Worm (Caenorhabditis elegans) whole organism, L3 larva: ENCODE measurements around the gene ocr-1.

ENCODE experiments used
- R02D3.7 ChIP-seq: fragments of 150-350 bp; optimal IDR thresholded peaks from 2 replicates; lab custom pipeline; 2014; ENCODE audit warnings: missing biosample characterization, missing genetic modification characterization
- ZK546.5 ChIP-seq: sonication (generic microtip); optimal IDR thresholded peaks from 2 replicates; lab custom pipeline; 2017; ENCODE audit warnings: missing biosample characterization, missing genetic modification characterization
- aly-2 ChIP-seq: fragments of 150-350 bp; optimal IDR thresholded peaks from 2 replicates; lab custom pipeline; 2014; ENCODE audit warnings: missing biosample characterization, missing genetic modification characterization
- ama-1 ChIP-seq: fragments of 150-350 bp; optimal IDR thresholded peaks from 2 replicates; lab custom pipeline; 2018
- ceh-16 ChIP-seq: sonication (generic microtip); optimal IDR thresholded peaks from 2 replicates; lab custom pipeline; 2017; ENCODE audit warnings: missing biosample characterization, missing genetic modification characterization
- ceh-28 ChIP-seq: fragments of 150-350 bp; optimal IDR thresholded peaks from 2 replicates; lab custom pipeline; 2014; ENCODE audit warnings: missing biosample characterization, missing genetic modification reagents, missing genetic modification characterization
- ceh-82 ChIP-seq: fragments of 150-350 bp; optimal IDR thresholded peaks from 2 replicates; lab custom pipeline; 2014; ENCODE audit warnings: missing biosample characterization, missing genetic modification characterization
- ceh-9 ChIP-seq: sonication (generic microtip); optimal IDR thresholded peaks from 2 replicates; lab custom pipeline; 2018; ENCODE audit warnings: missing biosample characterization, missing genetic modification characterization
- daf-12 ChIP-seq: fragments of 150-350 bp; optimal IDR thresholded peaks from 2 replicates; lab custom pipeline; 2014; ENCODE audit warnings: missing biosample characterization, missing genetic modification reagents, missing genetic modification characterization
- egl-5 ChIP-seq: fragments of 150-350 bp; optimal IDR thresholded peaks from 2 replicates; lab custom pipeline; 2017; ENCODE audit warnings: missing biosample characterization, missing genetic modification reagents, missing genetic modification characterization, inconsistent platforms
- elt-1 ChIP-seq: fragments of 150-350 bp; optimal IDR thresholded peaks from 2 replicates; lab custom pipeline; 2014; ENCODE audit warnings: missing biosample characterization, missing genetic modification characterization
- elt-2 ChIP-seq: sonication (generic microtip); optimal IDR thresholded peaks from 2 replicates; lab custom pipeline; 2016; ENCODE audit warnings: missing genetic modification reagents, mild to moderate bottlenecking, missing genetic modification characterization, missing compliant biosample characterization
- elt-3 ChIP-seq, 3 experiments: fragments of 150-350 bp in 1 of 3; sonication (generic microtip) in 2 of 3; optimal IDR thresholded peaks; 2 replicates in 2 of 3; 4 replicates in 1 of 3; lab custom pipeline; 2014 to 2017; ENCODE audit warnings: missing biosample characterization in 3 of 3, missing genetic modification characterization in 3 of 3
- eor-1 ChIP-seq, 2 experiments: fragments of 150-350 bp; optimal IDR thresholded peaks; 2 replicates each; lab custom pipeline; 2014 to 2018; ENCODE audit warnings: missing biosample characterization in 2 of 2, missing genetic modification characterization in 2 of 2
- fkh-10 ChIP-seq: sonication (generic microtip); optimal IDR thresholded peaks from 2 replicates; lab custom pipeline; 2017; ENCODE audit warnings: missing biosample characterization, missing genetic modification reagents, missing genetic modification characterization
- fkh-2 ChIP-seq: fragments of 150-350 bp; optimal IDR thresholded peaks from 2 replicates; lab custom pipeline; 2014; ENCODE audit warnings: missing biosample characterization, missing genetic modification reagents, missing genetic modification characterization
- fos-1 ChIP-seq: fragments of 150-350 bp; optimal IDR thresholded peaks from 2 replicates; lab custom pipeline; 2014; ENCODE audit warnings: missing biosample characterization, missing genetic modification characterization
- hmg-11 ChIP-seq: sonication (generic microtip); optimal IDR thresholded peaks from 2 replicates; lab custom pipeline; 2016; ENCODE audit warnings: missing genetic modification characterization, missing compliant biosample characterization
- lin-15B ChIP-seq: fragments of 150-350 bp; optimal IDR thresholded peaks from 2 replicates; lab custom pipeline; 2014; ENCODE audit warnings: missing biosample characterization, missing genetic modification characterization
- lin-39 ChIP-seq: fragments of 150-350 bp; optimal IDR thresholded peaks from 2 replicates; lab custom pipeline; 2018; ENCODE audit warnings: missing biosample characterization, missing genetic modification reagents, missing genetic modification characterization
- lsy-12 ChIP-seq: sonication (generic microtip); optimal IDR thresholded peaks from 2 replicates; lab custom pipeline; 2016; ENCODE audit warnings: mild to moderate bottlenecking, missing genetic modification characterization, missing compliant biosample characterization
- mdl-1 ChIP-seq: fragments of 150-350 bp; optimal IDR thresholded peaks from 2 replicates; lab custom pipeline; 2014; ENCODE audit warnings: missing biosample characterization, missing genetic modification characterization
- mml-1 ChIP-seq: fragments of 150-350 bp; sonication (generic microtip); optimal IDR thresholded peaks from 3 replicates; lab custom pipeline; 2014; ENCODE audit warnings: missing biosample characterization, missing genetic modification characterization
- nfya-1 ChIP-seq: sonication (generic microtip); optimal IDR thresholded peaks from 2 replicates; lab custom pipeline; 2017; ENCODE audit warnings: missing genetic modification characterization, mild to moderate bottlenecking, missing compliant biosample characterization, antibody characterized with exemption, moderate library complexity; ENCODE audit not compliant: insufficient read depth
- nhr-11 ChIP-seq: fragments of 150-350 bp; optimal IDR thresholded peaks from 2 replicates; lab custom pipeline; 2014; ENCODE audit warnings: missing biosample characterization, missing genetic modification characterization
- nhr-12 ChIP-seq: fragments of 150-350 bp; optimal IDR thresholded peaks from 2 replicates; lab custom pipeline; 2014; ENCODE audit warnings: missing biosample characterization, missing genetic modification characterization
- nhr-237 ChIP-seq: fragments of 150-350 bp; optimal IDR thresholded peaks from 2 replicates; lab custom pipeline; 2014; ENCODE audit warnings: missing biosample characterization, missing genetic modification characterization
- nhr-25 ChIP-seq: sonication (generic microtip); optimal IDR thresholded peaks from 2 replicates; lab custom pipeline; 2017; ENCODE audit warnings: missing biosample characterization, missing genetic modification characterization
- nhr-28 ChIP-seq: fragments of 150-350 bp; optimal IDR thresholded peaks from 2 replicates; lab custom pipeline; 2014; ENCODE audit warnings: missing biosample characterization, missing genetic modification characterization
- nhr-67 ChIP-seq: fragments of 150-350 bp; optimal IDR thresholded peaks from 2 replicates; lab custom pipeline; 2014; ENCODE audit warnings: missing biosample characterization, missing genetic modification characterization
- nhr-77 ChIP-seq: fragments of 150-350 bp; optimal IDR thresholded peaks from 2 replicates; lab custom pipeline; 2014; ENCODE audit warnings: missing biosample characterization, missing genetic modification characterization
- pha-4 ChIP-seq: fragments of 150-350 bp; optimal IDR thresholded peaks from 2 replicates; lab custom pipeline; 2014; ENCODE audit warnings: missing biosample characterization, missing genetic modification reagents, missing genetic modification characterization
- pqm-1 ChIP-seq: fragments of 150-350 bp; optimal IDR thresholded peaks from 2 replicates; lab custom pipeline; 2017; ENCODE audit warnings: missing biosample characterization, missing genetic modification characterization, inconsistent platforms
- sea-2 ChIP-seq: fragments of 150-350 bp; sonication (generic microtip); optimal IDR thresholded peaks from 4 replicates; lab custom pipeline; 2014; ENCODE audit warnings: missing biosample characterization, missing genetic modification reagents, missing genetic modification characterization
- skn-1 ChIP-seq: fragments of 150-350 bp; optimal IDR thresholded peaks from 2 replicates; lab custom pipeline; 2014; ENCODE audit warnings: missing biosample characterization, missing genetic modification characterization
- tbx-2 ChIP-seq: sonication (generic microtip); optimal IDR thresholded peaks from 2 replicates; lab custom pipeline; 2016; ENCODE audit warnings: mild to moderate bottlenecking, missing genetic modification characterization, missing compliant biosample characterization
- unc-39 ChIP-seq: sonication (generic microtip); optimal IDR thresholded peaks from 4 replicates; lab custom pipeline; 2017; ENCODE audit warnings: missing biosample characterization, missing genetic modification characterization
- unc-62 ChIP-seq: fragments of 150-350 bp; sonication (generic microtip); optimal IDR thresholded peaks from 4 replicates; lab custom pipeline; 2014; ENCODE audit warnings: missing biosample characterization, missing genetic modification reagents, missing genetic modification characterization
- zag-1 ChIP-seq: fragments of 150-350 bp; optimal IDR thresholded peaks from 2 replicates; lab custom pipeline; 2014; ENCODE audit warnings: missing biosample characterization, missing genetic modification characterization
- ztf-11 ChIP-seq: fragments of 150-350 bp; optimal IDR thresholded peaks from 2 replicates; lab custom pipeline; 2014; ENCODE audit warnings: missing biosample characterization, missing genetic modification characterization
- ztf-4 ChIP-seq: fragments of 150-350 bp; optimal IDR thresholded peaks from 2 replicates; lab custom pipeline; 2014; ENCODE audit warnings: missing biosample characterization, missing genetic modification characterization

ocr-1 gene

DNA sequence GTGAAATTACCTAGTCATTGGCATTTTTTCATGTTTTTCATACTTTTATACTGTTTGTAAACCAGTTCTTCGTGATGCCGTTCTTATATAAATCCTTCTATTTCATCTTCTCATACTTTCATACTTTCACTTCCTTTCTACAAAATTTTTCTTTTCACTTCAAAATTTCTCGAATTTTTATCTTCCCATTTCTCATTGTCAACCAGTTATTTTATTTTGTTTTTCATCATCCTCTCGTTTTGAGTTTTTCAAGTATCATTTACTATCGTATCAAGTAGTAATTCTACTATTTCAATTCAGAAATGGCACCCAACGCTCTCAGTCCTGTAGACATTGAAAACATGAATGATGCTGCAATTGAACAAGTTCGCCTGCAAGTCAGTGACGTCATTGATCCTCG lies 5.5 kb upstream of the ocr-1 start, which contains the start of gene F28H7.8:
F28H7.8 (plus strand) TSS at position 301 of the 400 bp plus-strand sequence.
- TF ChIP-seq lin-15B (tag; lab: Kevin White, UChicago) (no peak), skn-1 (tag; lab: Kevin White, UChicago) (no peak), ztf-4 (tag; lab: Kevin White, UChicago) (no peak), fos-1 (no peak), nhr-28 (tag; lab: Kevin White, UChicago) (no peak), ceh-16 (tag; lab: Kevin White, UChicago) (no peak), nfya-1 (tag; lab: Kevin White, UChicago) (no peak), daf-12 (tag; lab: Kevin White, UChicago) (no peak), nhr-12 (tag; lab: Kevin White, UChicago) (no peak), ama-1 (lab: Kevin White, UChicago) (no peak), eor-1 (tag; optimal IDR thresholded peaks at IDR 0.05; lab: Kevin White, UChicago) (no peak), ceh-82 (tag; lab: Kevin White, UChicago) (no peak), unc-39 (tag; lab: Kevin White, UChicago) (no peak), fkh-10 (GFP tag; lab: Kevin White, UChicago) (no peak), ztf-11 (tag; lab: Kevin White, UChicago) (no peak), nhr-67 (no peak), ceh-28 (tag; lab: Kevin White, UChicago) (no peak), tbx-2 (tag; lab: Kevin White, UChicago) (no peak), aly-2 (no peak)
- TF ChIP-seq, all 47 proteins: peak for 0

DNA sequence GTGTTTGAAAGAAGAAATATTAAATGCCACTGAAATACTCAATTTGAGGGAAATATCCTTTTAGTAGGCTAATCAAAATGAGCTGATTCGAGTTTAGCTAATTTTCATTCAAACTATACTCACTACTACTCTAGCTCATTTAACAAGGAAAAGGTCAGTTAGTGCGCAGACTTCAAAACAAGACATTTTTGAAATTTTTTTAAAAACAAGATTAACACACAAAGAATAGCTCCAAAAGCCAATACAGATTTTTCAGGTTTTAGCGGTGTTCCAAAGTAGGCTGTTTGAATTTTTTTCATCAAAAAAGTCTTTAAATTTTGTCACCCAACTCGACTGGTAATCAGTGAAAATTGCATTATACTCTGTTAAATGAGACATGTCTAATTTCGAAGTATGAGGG lies 3.3 kb upstream of the ocr-1 start:
- TF ChIP-seq mml-1 (tag; lab: Kevin White, UChicago) (no peak), lin-39 (tag; lab: Kevin White, UChicago) (no peak), egl-5 (tag; lab: Kevin White, UChicago) (no peak), ceh-16 (tag; lab: Kevin White, UChicago) (no peak), tbx-2 (tag; lab: Kevin White, UChicago) (no peak), fos-1 (no peak), elt-2 (tag; lab: Kevin White, UChicago) (no peak), ZK546.5 (no peak), fkh-10 (GFP tag; lab: Kevin White, UChicago) (no peak), ama-1 (lab: Kevin White, UChicago) (no peak), fkh-2 (tag; lab: Kevin White, UChicago) (no peak), elt-1 (no peak), nhr-11 (tag; lab: Kevin White, UChicago) (no peak), lsy-12 (tag; lab: Kevin White, UChicago) (no peak), sea-2 (GFP tag; lab: Kevin White, UChicago) (no peak), zag-1 (tag; lab: Kevin White, UChicago) (no peak), ceh-82 (tag; lab: Kevin White, UChicago) (no peak)

DNA sequence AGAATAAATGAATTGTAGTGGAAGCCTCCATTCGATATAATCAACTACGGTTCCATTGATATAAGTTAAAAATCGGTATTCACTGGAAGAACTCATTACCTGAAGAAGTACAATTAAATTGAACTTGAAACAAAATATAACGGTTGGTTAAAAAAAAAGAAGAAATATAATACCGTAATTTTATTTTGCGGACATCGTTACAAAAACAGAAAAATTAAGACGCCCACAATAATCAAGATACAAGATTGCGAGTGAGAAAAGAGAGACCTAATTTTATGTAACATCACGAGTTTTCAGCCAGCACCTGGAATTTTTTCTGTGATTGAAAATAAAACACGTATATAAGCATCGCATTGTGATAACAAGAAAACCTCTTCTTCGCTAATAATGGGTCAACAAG lies 1.5 kb upstream of the ocr-1 start, which contains the start of gene sre-6:
sre-6 (minus strand) TSS at position 101 of the 400 bp plus-strand sequence.
- TF ChIP-seq nhr-237 (tag; lab: Kevin White, UChicago) (no peak), fos-1 (no peak), egl-5 (tag; lab: Kevin White, UChicago) (no peak), tbx-2 (tag; lab: Kevin White, UChicago) (no peak), ceh-28 (tag; lab: Kevin White, UChicago) (no peak), ceh-16 (tag; lab: Kevin White, UChicago) (no peak), nhr-28 (tag; lab: Kevin White, UChicago) (no peak), ama-1 (lab: Kevin White, UChicago) (no peak), lin-39 (tag; lab: Kevin White, UChicago) (no peak), ztf-4 (tag; lab: Kevin White, UChicago) (no peak)
- TF ChIP-seq, all 47 proteins: peak for 0

DNA sequence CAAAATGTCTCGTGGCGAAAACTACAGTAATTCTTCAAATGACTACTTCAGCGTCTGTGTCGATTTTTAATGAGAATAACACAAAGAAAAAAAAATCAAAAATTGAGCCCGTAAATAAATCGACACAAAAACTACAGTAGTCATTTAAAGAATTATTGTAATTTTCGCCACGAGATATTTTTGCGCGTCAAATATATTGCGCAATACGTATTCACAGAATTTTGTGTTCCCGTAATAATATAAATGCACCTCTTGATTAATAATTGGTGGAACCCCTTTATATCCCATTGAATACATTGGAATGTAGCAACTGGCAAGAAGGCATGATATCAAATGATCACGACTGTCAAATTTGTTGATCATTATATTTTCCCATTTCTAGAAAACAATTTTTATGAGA lies 4.7 kb downstream of the ocr-1 start:
- TF ChIP-seq nhr-12 (tag; lab: Kevin White, UChicago) (no peak), ceh-9 (no peak), egl-5 (tag; lab: Kevin White, UChicago) (no peak), ceh-82 (tag; lab: Kevin White, UChicago) (no peak), fkh-2 (tag; lab: Kevin White, UChicago) (no peak), nhr-237 (tag; lab: Kevin White, UChicago) (no peak)
- TF ChIP-seq, all 47 proteins: peak for 0

DNA sequence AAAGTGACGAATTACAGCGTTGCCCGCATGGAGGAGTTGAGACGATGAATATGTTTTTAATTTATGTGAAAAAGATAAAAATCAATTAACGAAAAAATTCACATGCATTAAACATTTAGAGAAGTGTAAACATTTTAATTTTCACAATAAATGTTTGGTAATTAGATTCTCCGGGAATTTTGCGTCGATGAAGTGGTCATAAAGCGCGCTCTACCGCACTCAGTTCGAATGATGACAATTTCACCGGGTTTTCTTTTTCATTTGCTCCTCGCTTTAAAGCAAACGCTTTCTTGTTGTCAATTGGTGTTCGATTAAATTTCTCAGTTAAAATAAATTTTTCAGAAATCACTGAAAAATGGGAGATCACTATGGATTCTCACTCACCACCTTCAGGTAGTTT lies 5.9 kb downstream of the ocr-1 start, which contains the start of the genes D1054.1 and pas-2:
D1054.1 (minus strand) TSS at position 192 of the 400 bp plus-strand sequence.
pas-2 (plus strand) TSS at position 343 of the 400 bp plus-strand sequence.
- peak; percentile 47 for TF ChIP-seq pha-4 (tag; lab: Kevin White, UChicago)
- TF ChIP-seq pqm-1 (tag; lab: Kevin White, UChicago): peak; percentile 1
- no peak for TF ChIP-seq hmg-11 (tag; lab: Kevin White, UChicago)
- no peak for TF ChIP-seq sea-2 (GFP tag; lab: Kevin White, UChicago)
- no peak for TF ChIP-seq ceh-9
- no peak for TF ChIP-seq ama-1 (lab: Kevin White, UChicago)
- TF ChIP-seq aly-2: no peak
- TF ChIP-seq elt-3 (tag; optimal IDR thresholded peaks at IDR 0.05; lab: Kevin White, UChicago): no peak
- TF ChIP-seq ztf-11 (tag; lab: Kevin White, UChicago): no peak
- no peak for TF ChIP-seq ZK546.5
- TF ChIP-seq nhr-28 (tag; lab: Kevin White, UChicago): no peak
- TF ChIP-seq R02D3.7 (tag; lab: Kevin White, UChicago): no peak
- TF ChIP-seq nhr-77 (tag; lab: Kevin White, UChicago): no peak
- no peak for TF ChIP-seq nhr-12 (tag; lab: Kevin White, UChicago)
- no peak for TF ChIP-seq mdl-1 (tag; lab: Kevin White, UChicago)
- TF ChIP-seq fkh-10 (GFP tag; lab: Kevin White, UChicago): no peak
- TF ChIP-seq nhr-25 (tag; lab: Kevin White, UChicago): no peak
- TF ChIP-seq eor-1 (tag; optimal IDR thresholded peaks at IDR 0.05; lab: Kevin White, UChicago): no peak
- TF ChIP-seq tbx-2 (tag; lab: Kevin White, UChicago): no peak
- no peak for TF ChIP-seq unc-62
- TF ChIP-seq elt-1: no peak
- TF ChIP-seq nhr-11 (tag; lab: Kevin White, UChicago): no peak
